Worm (Caenorhabditis elegans) whole organism, young adult: ENCODE data around the gene Y38F2AR.12.

Experiments used
- B0019.2 ChIP-seq: fragments of 200-800 bp; sonication (Bioruptor generic); conservative IDR thresholded peaks from 2 replicates; pipeline ENCODE4 v1.3.6; 2022; ENCODE audit warnings: missing genetic modification reagents, missing genetic modification characterization, missing compliant biosample characterization
- B0336.3 ChIP-seq: fragments of 200-800 bp; sonication (Bioruptor generic); IDR thresholded peaks from 2 replicates; pipeline ENCODE4 v1.3.6; 2022; ENCODE audit warnings: missing genetic modification characterization, missing compliant biosample characterization
- C06A6.2 ChIP-seq: fragments of 200-800 bp; sonication (Bioruptor generic); conservative IDR thresholded peaks from 2 replicates; pipeline ENCODE4 v1.3.6; 2022; ENCODE audit warnings: missing genetic modification characterization, missing compliant biosample characterization
- D2030.7 ChIP-seq: fragments of 200-800 bp; sonication (Bioruptor generic); IDR thresholded peaks from 2 replicates; pipeline ENCODE4 v1.3.6; 2022; ENCODE audit warnings: missing genetic modification reagents, missing genetic modification characterization, missing compliant biosample characterization
- K11D2.4 ChIP-seq: fragments of 200-800 bp; sonication (Bioruptor generic); IDR thresholded peaks from 2 replicates; pipeline ENCODE4 v1.3.6; 2022; ENCODE audit warnings: missing genetic modification reagents, missing genetic modification characterization, missing compliant biosample characterization
- Y79H2A.3 ChIP-seq: fragments of 200-800 bp; sonication (Bioruptor generic); conservative IDR thresholded peaks from 2 replicates; pipeline ENCODE4 v1.3.6; 2022; ENCODE audit warnings: missing genetic modification reagents, missing genetic modification characterization, missing compliant biosample characterization
- akir-1 ChIP-seq: fragments of 200-800 bp; sonication (Bioruptor generic); optimal IDR thresholded peaks from 2 replicates; lab custom pipeline; 2018; ENCODE audit warnings: mild to moderate bottlenecking, missing genetic modification characterization, moderate library complexity, missing compliant biosample characterization
- ama-1 ChIP-seq, 3 experiments: fragments of 150-350 bp in 1 of 3; sonication (generic microtip) in 2 of 3; optimal IDR thresholded peaks; 2 replicates each; lab custom pipeline; 2014 to 2018; ENCODE audit warnings: missing biosample characterization in 2 of 3, missing genetic modification characterization in 2 of 3, missing genetic modification reagents in 2 of 3
- aptf-3 ChIP-seq: fragments of 200-800 bp; sonication (Bioruptor generic); IDR thresholded peaks from 2 replicates; pipeline ENCODE4 v1.3.6; 2022; ENCODE audit warnings: missing genetic modification characterization, missing compliant biosample characterization
- atf-7 ChIP-seq: sonication (generic microtip); optimal IDR thresholded peaks from 2 replicates; lab custom pipeline; 2017; ENCODE audit warnings: mild to moderate bottlenecking, missing genetic modification characterization, missing compliant biosample characterization
- cebp-2 ChIP-seq: fragments of 200-800 bp; sonication (Bioruptor generic); IDR thresholded peaks from 2 replicates; pipeline ENCODE4 v1.3.6; 2022; ENCODE audit warnings: missing genetic modification characterization, missing compliant biosample characterization
- ceh-100 ChIP-seq: fragments of 200-800 bp; sonication (Bioruptor generic); IDR thresholded peaks from 2 replicates; pipeline ENCODE4 v1.3.6; 2022; ENCODE audit warnings: missing genetic modification reagents, missing genetic modification characterization, missing compliant biosample characterization
- ceh-27 ChIP-seq: fragments of 200-800 bp; sonication (Bioruptor generic); optimal IDR thresholded peaks from 2 replicates; lab custom pipeline; 2018; ENCODE audit warnings: mild to moderate bottlenecking, missing genetic modification characterization, moderate library complexity, missing compliant biosample characterization
- chd-7 ChIP-seq: sonication (generic microtip); optimal IDR thresholded peaks from 2 replicates; lab custom pipeline; 2016; ENCODE audit warnings: mild to moderate bottlenecking, missing genetic modification characterization, moderate library complexity, missing compliant biosample characterization
- efl-1 ChIP-seq: fragments of 150-350 bp; optimal IDR thresholded peaks from 2 replicates; lab custom pipeline; 2014; ENCODE audit warnings: missing biosample characterization, missing genetic modification reagents, missing genetic modification characterization
- egl-18 ChIP-seq: fragments of 200-800 bp; sonication (Bioruptor generic); IDR thresholded peaks from 2 replicates; pipeline ENCODE4 v1.3.6; 2022; ENCODE audit warnings: missing genetic modification reagents, missing genetic modification characterization, missing compliant biosample characterization
- egl-44 ChIP-seq: fragments of 200-800 bp; sonication (Bioruptor generic); IDR thresholded peaks from 2 replicates; pipeline ENCODE4 v1.3.6; 2022; ENCODE audit warnings: missing genetic modification reagents, missing genetic modification characterization, missing compliant biosample characterization
- egrh-3 ChIP-seq: fragments of 200-800 bp; sonication (Bioruptor generic); IDR thresholded peaks from 2 replicates; pipeline ENCODE4 v1.3.6; 2022; ENCODE audit warnings: missing genetic modification reagents, missing genetic modification characterization, missing compliant biosample characterization
- ekl-4 ChIP-seq: fragments of 200-800 bp; sonication (Bioruptor generic); IDR thresholded peaks from 2 replicates; pipeline ENCODE4 v1.3.6; 2022; ENCODE audit warnings: missing genetic modification reagents, missing genetic modification characterization, missing compliant biosample characterization
- ets-4 ChIP-seq: fragments of 200-800 bp; sonication (Bioruptor generic); optimal IDR thresholded peaks from 2 replicates; lab custom pipeline; 2018; ENCODE audit warnings: mild to moderate bottlenecking, missing genetic modification characterization, missing compliant biosample characterization
- fkh-3 ChIP-seq: sonication (generic microtip); optimal IDR thresholded peaks from 2 replicates; lab custom pipeline; 2016; ENCODE audit warnings: mild to moderate bottlenecking, missing genetic modification characterization, missing compliant biosample characterization
- him-1 ChIP-seq: sonication (generic microtip); optimal IDR thresholded peaks from 2 replicates; lab custom pipeline; 2016; ENCODE audit warnings: missing genotype, missing genetic modification reagents, missing genetic modification characterization, missing compliant biosample characterization
- hlh-12 ChIP-seq: sonication (generic microtip); optimal IDR thresholded peaks from 2 replicates; lab custom pipeline; 2016; ENCODE audit warnings: missing genetic modification characterization, missing compliant biosample characterization
- hrde-1 ChIP-seq: sonication (generic microtip); optimal IDR thresholded peaks from 2 replicates; lab custom pipeline; 2016; ENCODE audit warnings: missing genetic modification characterization, mild to moderate bottlenecking, missing compliant biosample characterization, moderate library complexity, missing genotype, missing genetic modification reagents, borderline replicate concordance
- let-526 ChIP-seq: fragments of 200-800 bp; sonication (Bioruptor generic); IDR thresholded peaks from 2 replicates; pipeline ENCODE4 v1.3.6; 2022; ENCODE audit warnings: missing genetic modification reagents, missing genetic modification characterization, missing compliant biosample characterization
- let-607 ChIP-seq, 2 experiments: fragments of 200-800 bp in 1 of 2; sonication (Bioruptor generic) in 1 of 2; sonication (generic microtip) in 1 of 2; optimal IDR thresholded peaks; 2 replicates each; lab custom pipeline; 2016 to 2018; ENCODE audit warnings: mild to moderate bottlenecking in 2 of 2, missing compliant biosample characterization in 2 of 2, missing genetic modification characterization in 2 of 2, moderate library complexity in 2 of 2, missing genotype in 1 of 2
- lin-26 ChIP-seq: fragments of 200-800 bp; sonication (Bioruptor generic); IDR thresholded peaks from 2 replicates; pipeline ENCODE4 v1.3.6; 2022; ENCODE audit warnings: missing genetic modification reagents, missing genetic modification characterization, missing compliant biosample characterization
- lin-35 ChIP-seq, 3 experiments: fragments of 150-350 bp in 2 of 3; sonication (generic microtip) in 1 of 3; optimal IDR thresholded peaks; 2 replicates each; lab custom pipeline; 2014 to 2018; ENCODE audit warnings: missing biosample characterization in 3 of 3, missing genetic modification characterization in 3 of 3, missing genetic modification reagents in 3 of 3
- lin-54 ChIP-seq: fragments of 200-800 bp; sonication (Bioruptor generic); optimal IDR thresholded peaks from 2 replicates; lab custom pipeline; 2018; ENCODE audit warnings: mild to moderate bottlenecking, missing genetic modification characterization, missing compliant biosample characterization
- lsl-1 ChIP-seq: fragments of 200-800 bp; sonication (Bioruptor generic); optimal IDR thresholded peaks from 2 replicates; lab custom pipeline; 2018; ENCODE audit warnings: mild to moderate bottlenecking, missing genetic modification characterization, moderate library complexity, missing compliant biosample characterization
- lsy-27 ChIP-seq: sonication (generic microtip); optimal IDR thresholded peaks from 2 replicates; lab custom pipeline; 2017; ENCODE audit warnings: missing genetic modification characterization, mild to moderate bottlenecking, missing compliant biosample characterization, antibody characterized with exemption, missing genotype, borderline replicate concordance; ENCODE audit not compliant: insufficient read depth
- madf-10 ChIP-seq: sonication (generic microtip); optimal IDR thresholded peaks from 2 replicates; lab custom pipeline; 2016; ENCODE audit warnings: mild to moderate bottlenecking, missing genetic modification characterization, missing compliant biosample characterization
- mel-28 ChIP-seq: sonication (generic microtip); optimal IDR thresholded peaks from 2 replicates; lab custom pipeline; 2016; ENCODE audit warnings: borderline replicate concordance, mild to moderate bottlenecking, missing genetic modification characterization, missing compliant biosample characterization
- rcor-1 ChIP-seq: fragments of 200-800 bp; sonication (Bioruptor generic); IDR thresholded peaks from 2 replicates; pipeline ENCODE4 v1.3.6; 2022; ENCODE audit warnings: missing genetic modification reagents, missing genetic modification characterization, missing compliant biosample characterization
- snpc-1.1 ChIP-seq: sonication (generic microtip); optimal IDR thresholded peaks from 2 replicates; lab custom pipeline; 2017; ENCODE audit warnings: missing genetic modification characterization, mild to moderate bottlenecking, missing compliant biosample characterization, antibody characterized with exemption, moderate library complexity, missing genotype, missing genetic modification reagents; ENCODE audit not compliant: insufficient read depth
- sptf-2 ChIP-seq: fragments of 200-800 bp; sonication (Bioruptor generic); optimal IDR thresholded peaks from 2 replicates; lab custom pipeline; 2018; ENCODE audit warnings: mild to moderate bottlenecking, missing genetic modification characterization, missing compliant biosample characterization
- xnd-1 ChIP-seq: sonication (generic microtip); optimal IDR thresholded peaks from 2 replicates; lab custom pipeline; 2016; ENCODE audit warnings: missing genotype, missing genetic modification reagents, missing genetic modification characterization, missing compliant biosample characterization
- zfh-2 ChIP-seq: fragments of 200-800 bp; sonication (Bioruptor generic); conservative IDR thresholded peaks from 2 replicates; pipeline ENCODE4 v1.3.6; 2022; ENCODE audit warnings: missing genetic modification reagents, missing genetic modification characterization, missing compliant biosample characterization
- zim-3 ChIP-seq: sonication (generic microtip); optimal IDR thresholded peaks from 2 replicates; lab custom pipeline; 2017; ENCODE audit warnings: mild to moderate bottlenecking, missing genetic modification characterization, moderate library complexity, missing compliant biosample characterization
- ztf-18 ChIP-seq: sonication (generic microtip); optimal IDR thresholded peaks from 2 replicates; lab custom pipeline; 2016; ENCODE audit warnings: missing genotype, mild to moderate bottlenecking, missing genetic modification characterization, missing compliant biosample characterization
- ztf-22 ChIP-seq: fragments of 200-800 bp; sonication (Bioruptor generic); optimal IDR thresholded peaks from 2 replicates; lab custom pipeline; 2018; ENCODE audit warnings: mild to moderate bottlenecking, missing genetic modification characterization, moderate library complexity, missing compliant biosample characterization
- ztf-25 ChIP-seq: fragments of 200-800 bp; sonication (Bioruptor generic); IDR thresholded peaks from 2 replicates; pipeline ENCODE4 v1.3.6; 2022; ENCODE audit warnings: missing genetic modification reagents, missing genetic modification characterization, missing compliant biosample characterization
- ztf-26 ChIP-seq: sonication (generic microtip); optimal IDR thresholded peaks from 2 replicates; lab custom pipeline; 2017; ENCODE audit warnings: missing genetic modification characterization, missing compliant biosample characterization

The Y38F2AR.12 gene

ce11 chrIV:2390251-2390672, 22.0 kb downstream of the Y38F2AR.12 start (continued):
- TF ChIP-seq B0019.2 (GFP tag; lab: Robert Waterston, UW) (no peak), ets-4 (GFP tag; lab: Kevin White, UChicago) (no peak), aptf-3 (GFP tag; lab: Robert Waterston, UW) (no peak), ceh-27 (no peak), B0336.3 (GFP tag; lab: Robert Waterston, UW) (peak; percentile 85), fkh-3 (tag; lab: Kevin White, UChicago) (no peak), hrde-1 (tag; lab: Kevin White, UChicago) (peak; percentile 59), D2030.7 (peak; percentile 41; the same call in 1 of the 2 replicates)

ce11 chrIV:2389745-2390144, 22.5 kb downstream of the Y38F2AR.12 start:
- TF ChIP-seq egl-18 (GFP tag; lab: Robert Waterston, UW) (0 out of 2 replicates have a peak, but pooled peaks have one; percentile 17), ceh-100 (GFP tag; lab: Robert Waterston, UW) (no peak), egl-44 (GFP tag; lab: Robert Waterston, UW) (no peak), ztf-26 (tag; lab: Kevin White, UChicago) (no peak), hlh-12 (tag; lab: Kevin White, UChicago) (no peak), ztf-18 (tag; lab: Kevin White, UChicago) (no peak), C06A6.2 (GFP tag; lab: Robert Waterston, UW) (no peak), zfh-2 (peak; percentile 57; the same call in 1 of the 2 replicates), atf-7 (tag; lab: Kevin White, UChicago) (no peak), Y79H2A.3 (GFP tag; lab: Robert Waterston, UW) (no peak), ekl-4 (GFP tag; lab: Robert Waterston, UW) (no peak), ztf-25 (GFP tag; lab: Robert Waterston, UW) (no peak), lsl-1 (GFP tag; lab: Kevin White, UChicago) (no peak)
- TF ChIP-seq, all 124 proteins: peak for 2

ce11 chrIV:2388949-2389495, 23.2 kb downstream of the Y38F2AR.12 start, which contains the start of gene trap-3:
Gene trap-3, plus strand, starts transcription at chrIV:2389445.
- TF ChIP-seq K11D2.4 (peak; percentile 94), efl-1 (GFP tag; lab: Kevin White, UChicago) (peak; percentile 73), let-607 (tag; optimal IDR thresholded peaks at IDR 0.05; lab: Kevin White, UChicago) (peak; percentile 100), lin-35 (GFP tag; optimal IDR thresholded peaks at IDR 0.05; lab: Kevin White, UChicago) (peak in 2 of 3 experiments; percentile 13 to 86), ztf-22 (GFP tag; lab: Kevin White, UChicago) (peak; percentile 96), egrh-3 (GFP tag; lab: Robert Waterston, UW) (peak; percentile 71), lsy-27 (tag; lab: Kevin White, UChicago) (peak; percentile 61), sptf-2 (GFP tag; lab: Kevin White, UChicago) (no peak), egl-18 (GFP tag; lab: Robert Waterston, UW) (peak; percentile 69; the same call in 1 of the 2 replicates), lin-26 (GFP tag; lab: Robert Waterston, UW) (peak; percentile 74), cebp-2 (GFP tag; lab: Robert Waterston, UW) (peak; percentile 84; the same call in 1 of the 2 replicates), zim-3 (peak; percentile 38), fkh-3 (tag; lab: Kevin White, UChicago) (no peak), akir-1 (GFP tag; lab: Kevin White, UChicago) (no peak), mel-28 (tag; lab: Kevin White, UChicago) (peak; percentile 68), rcor-1 (peak; percentile 96), egl-44 (GFP tag; lab: Robert Waterston, UW) (peak; percentile 95), ztf-26 (tag; lab: Kevin White, UChicago) (peak; percentile 97), lin-54 (GFP tag; lab: Kevin White, UChicago) (peak; percentile 97), him-1 (tag; lab: Kevin White, UChicago) (peak; percentile 89), ama-1 (optimal IDR thresholded peaks at IDR 0.05; lab: Kevin White, UChicago) (no peak), ama-1 (GFP tag; optimal IDR thresholded peaks at IDR 0.05; lab: Kevin White, UChicago) (peak in 1 of 2 experiments; percentile 61), snpc-1.1 (peak; percentile 27), chd-7 (peak; percentile 95), madf-10 (tag; lab: Kevin White, UChicago) (peak; percentile 93), ets-4 (GFP tag; lab: Kevin White, UChicago) (peak; percentile 94), let-526 (GFP tag; lab: Robert Waterston, UW) (peak; percentile 95), xnd-1 (peak; percentile 52)
